Fruit fly (Drosophila melanogaster) whole organism, embryonic: Measurements from ENCODE around the gene CG32454.

Source experiments
- Abd-B ChIP-seq: fragments of 200-800 bp; sonication (Bioruptor generic); optimal IDR thresholded peaks from 2 replicates; lab custom pipeline; 2018; ENCODE audit warnings: missing biosample characterization, mild to moderate bottlenecking, missing genetic modification characterization, moderate library complexity
- Asciz ChIP-seq: fragments of 200-800 bp; sonication (Bioruptor generic); optimal IDR thresholded peaks from 2 replicates; lab custom pipeline; 2017; ENCODE audit warnings: missing biosample characterization, mild to moderate bottlenecking, missing genetic modification characterization, missing genetic modification reagents
- CG10209 ChIP-seq: fragments of 200-800 bp; sonication (Bioruptor generic); optimal IDR thresholded peaks from 3 replicates; lab custom pipeline; 2017; ENCODE audit warnings: missing biosample characterization, mild to moderate bottlenecking, missing genetic modification characterization, missing genetic modification reagents
- CG10565 ChIP-seq: fragments of 200-800 bp; sonication (Bioruptor generic); optimal IDR thresholded peaks from 3 replicates; lab custom pipeline; 2016; ENCODE audit warnings: missing biosample characterization, mild to moderate bottlenecking, missing genetic modification characterization
- CG12104 ChIP-seq: fragments of 200-800 bp; sonication (Bioruptor generic); optimal IDR thresholded peaks from 3 replicates; lab custom pipeline; 2016; ENCODE audit warnings: missing biosample characterization, missing genetic modification characterization
- CG12219 ChIP-seq: fragments of 200-800 bp; sonication (Bioruptor generic); optimal IDR thresholded peaks from 3 replicates; lab custom pipeline; 2018; ENCODE audit warnings: missing biosample characterization, mild to moderate bottlenecking, missing genetic modification characterization
- CG13287 ChIP-seq: fragments of 200-800 bp; sonication (Bioruptor generic); IDR thresholded peaks from 2 replicates; pipeline ENCODE4 v1.3.6; 2022; ENCODE audit warnings: missing biosample characterization, missing genetic modification characterization; ENCODE audit not compliant: partially characterized antibody
- CG13775 ChIP-seq: fragments of 200-800 bp; sonication (Bioruptor generic); optimal IDR thresholded peaks from 3 replicates; lab custom pipeline; 2017; ENCODE audit warnings: missing biosample characterization, mild to moderate bottlenecking, missing genetic modification characterization
- CG13894 ChIP-seq: fragments of 200-800 bp; sonication (Bioruptor generic); optimal IDR thresholded peaks from 3 replicates; lab custom pipeline; 2018; ENCODE audit warnings: missing biosample characterization, mild to moderate bottlenecking, missing genetic modification characterization, moderate library complexity
- CG1603 ChIP-seq: fragments of 200-800 bp; sonication (Bioruptor generic); optimal IDR thresholded peaks from 2 replicates; lab custom pipeline; 2019; ENCODE audit warnings: missing biosample characterization, mild to moderate bottlenecking, missing genetic modification characterization, moderate library complexity
- CG17359 ChIP-seq: fragments of 200-800 bp; sonication (Bioruptor generic); optimal IDR thresholded peaks from 3 replicates; lab custom pipeline; 2018; ENCODE audit warnings: missing biosample characterization, mild to moderate bottlenecking, missing genetic modification characterization, moderate library complexity
- CG1792 ChIP-seq: fragments of 200-800 bp; sonication (Bioruptor generic); optimal IDR thresholded peaks from 2 replicates; lab custom pipeline; 2016; ENCODE audit warnings: missing biosample characterization, missing genetic modification characterization
- CG2678 ChIP-seq: fragments of 200-800 bp; sonication (Bioruptor generic); optimal IDR thresholded peaks from 3 replicates; lab custom pipeline; 2019; ENCODE audit warnings: missing biosample characterization, mild to moderate bottlenecking, missing genetic modification characterization, moderate library complexity
- CG30020 ChIP-seq: fragments of 200-800 bp; optimal IDR thresholded peaks from 2 replicates; lab custom pipeline; 2019; ENCODE audit warnings: missing biosample characterization, mild to moderate bottlenecking, missing genetic modification characterization, moderate library complexity
- CG33213 ChIP-seq: fragments of 200-800 bp; sonication (Bioruptor generic); optimal IDR thresholded peaks from 3 replicates; lab custom pipeline; 2016; ENCODE audit warnings: missing biosample characterization, missing genetic modification characterization
- CG3847 ChIP-seq: fragments of 200-800 bp; sonication (Bioruptor generic); IDR thresholded peaks from 2 replicates; pipeline ENCODE4 v1.3.6; 2022; ENCODE audit warnings: missing biosample characterization, missing genetic modification characterization
- CG3995 ChIP-seq: fragments of 200-800 bp; sonication (Bioruptor generic); optimal IDR thresholded peaks from 3 replicates; lab custom pipeline; 2016; ENCODE audit warnings: missing biosample characterization, missing genetic modification characterization
- CG42726 ChIP-seq: fragments of 200-800 bp; sonication (Bioruptor generic); IDR thresholded peaks from 2 replicates; pipeline ENCODE4 v1.3.6; 2022; ENCODE audit warnings: missing biosample characterization, missing genetic modification characterization; ENCODE audit not compliant: partially characterized antibody
- CG4617 ChIP-seq: fragments of 200-800 bp; sonication (Bioruptor generic); optimal IDR thresholded peaks from 3 replicates; lab custom pipeline; 2016; ENCODE audit warnings: missing biosample characterization, missing genetic modification characterization, borderline replicate concordance
- CG6689 ChIP-seq: fragments of 200-800 bp; sonication (Bioruptor generic); IDR thresholded peaks from 2 replicates; pipeline ENCODE4 v1.3.6; 2022; ENCODE audit warnings: missing biosample characterization, missing genetic modification characterization
- CG6813 ChIP-seq: fragments of 200-800 bp; sonication (Bioruptor generic); optimal IDR thresholded peaks from 2 replicates; lab custom pipeline; 2017; ENCODE audit warnings: missing biosample characterization, missing genetic modification characterization, mild to moderate bottlenecking, moderate library complexity, missing genetic modification reagents
- CG9797 ChIP-seq: fragments of 200-800 bp; sonication (Bioruptor generic); optimal IDR thresholded peaks from 3 replicates; lab custom pipeline; 2018; ENCODE audit warnings: missing biosample characterization, mild to moderate bottlenecking, missing genetic modification characterization
- CTCF ChIP-seq: fragments of 200-800 bp; sonication (Bioruptor generic); optimal IDR thresholded peaks from 2 replicates; lab custom pipeline; 2017; ENCODE audit warnings: missing biosample characterization, mild to moderate bottlenecking, missing genetic modification characterization, moderate library complexity
- D ChIP-seq, 2 experiments: fragments of 200-800 bp in 1 of 2; fragments of >200 bp in 1 of 2; sonication (Bioruptor generic) in 1 of 2; optimal IDR thresholded peaks; 2 replicates in 1 of 2; 3 replicates in 1 of 2; lab custom pipeline; 2017; ENCODE audit warnings: mild to moderate bottlenecking in 1 of 2, missing biosample characterization in 1 of 2, missing genetic modification characterization in 1 of 2, missing genetic modification reagents in 1 of 2
- Dip2 ChIP-seq: fragments of 200-800 bp; sonication (Bioruptor generic); IDR thresholded peaks from 2 replicates; pipeline ENCODE4 v1.3.6; 2022; ENCODE audit warnings: missing biosample characterization, missing genetic modification characterization
- Dip3 ChIP-seq: fragments of 200-800 bp; sonication (Bioruptor generic); optimal IDR thresholded peaks from 3 replicates; lab custom pipeline; 2016; ENCODE audit warnings: missing biosample characterization, missing genetic modification characterization
- Hmx ChIP-seq: fragments of 200-800 bp; sonication (Bioruptor generic); optimal IDR thresholded peaks from 2 replicates; lab custom pipeline; 2016; ENCODE audit warnings: missing biosample characterization, missing genetic modification characterization
- Jarid2 ChIP-seq: fragments of 200-800 bp; sonication (Bioruptor generic); optimal IDR thresholded peaks from 3 replicates; lab custom pipeline; 2017; ENCODE audit warnings: mild to moderate bottlenecking, missing biosample characterization, missing genetic modification reagents, missing genetic modification characterization
- Lim3 ChIP-seq: fragments of 200-800 bp; sonication (Bioruptor generic); IDR thresholded peaks from 2 replicates; pipeline ENCODE4 v1.3.6; 2022; ENCODE audit warnings: missing biosample characterization, missing genetic modification characterization
- Med ChIP-seq: fragments of 200-800 bp; sonication (Bioruptor generic); peaks from one replicate; lab custom pipeline; 2016; ENCODE audit warnings: missing biosample characterization, missing genetic modification characterization, mild to moderate bottlenecking, inconsistent platforms, moderate library complexity
- corto ChIP-seq: fragments of 200-800 bp; sonication (Bioruptor generic); optimal IDR thresholded peaks from 2 replicates; lab custom pipeline; 2016; ENCODE audit warnings: missing biosample characterization, mild to moderate bottlenecking, missing genetic modification characterization, moderate library complexity
- dan ChIP-seq: fragments of 200-800 bp; sonication (Bioruptor generic); IDR thresholded peaks from 2 replicates; pipeline ENCODE4 v1.3.6; 2022; ENCODE audit warnings: missing biosample characterization, missing genetic modification characterization
- eve ChIP-seq, 2 experiments: fragments of >200 bp; optimal IDR thresholded peaks; 2 replicates each; lab custom pipeline; 2017; ENCODE audit warnings: missing biosample characterization in 2 of 2, missing genetic modification characterization in 2 of 2
- hbn ChIP-seq: fragments of 200-800 bp; sonication (Bioruptor generic); IDR thresholded peaks from 2 replicates; pipeline ENCODE4 v1.3.6; 2022; ENCODE audit warnings: missing biosample characterization, missing genetic modification characterization; ENCODE audit not compliant: partially characterized antibody
- lab ChIP-seq: fragments of 200-800 bp; sonication (Bioruptor generic); optimal IDR thresholded peaks from 3 replicates; lab custom pipeline; 2017; ENCODE audit warnings: missing biosample characterization, missing genetic modification characterization, mild to moderate bottlenecking, moderate library complexity, missing genetic modification reagents
- lilli ChIP-seq: fragments of 200-800 bp; sonication (Bioruptor generic); optimal IDR thresholded peaks from 3 replicates; lab custom pipeline; 2016; ENCODE audit warnings: missing biosample characterization, missing genetic modification characterization
- nerfin-1 ChIP-seq: fragments of 200-800 bp; sonication (Bioruptor generic); optimal IDR thresholded peaks from 3 replicates; lab custom pipeline; 2019; ENCODE audit warnings: missing biosample characterization, mild to moderate bottlenecking, missing genetic modification characterization, moderate library complexity
- org-1 ChIP-seq: fragments of 200-800 bp; sonication (Bioruptor generic); optimal IDR thresholded peaks from 2 replicates; lab custom pipeline; 2017; ENCODE audit warnings: missing biosample characterization, missing genetic modification characterization
- prd ChIP-seq, 3 experiments: fragments of >200 bp in 2 of 3; fragments of 200-800 bp in 1 of 3; sonication (Bioruptor generic) in 1 of 3; optimal IDR thresholded peaks in 2 of 3; IDR thresholded peaks in 1 of 3; 2 replicates in 2 of 3; 3 replicates in 1 of 3; pipeline versions ENCODE4 v1.3.6 to Lab custom; 2017 to 2022; ENCODE audit warnings: missing biosample characterization in 1 of 3, missing genetic modification characterization in 1 of 3
- pzg ChIP-seq: fragments of 200-800 bp; sonication (Bioruptor generic); optimal IDR thresholded peaks from 3 replicates; lab custom pipeline; 2018; ENCODE audit warnings: missing biosample characterization, mild to moderate bottlenecking, missing genetic modification characterization, moderate library complexity
- run ChIP-seq: fragments of 200-800 bp; sonication (Bioruptor generic); optimal IDR thresholded peaks from 3 replicates; lab custom pipeline; 2018; ENCODE audit warnings: missing biosample characterization, mild to moderate bottlenecking, missing genetic modification characterization
- sd ChIP-seq: fragments of 200-800 bp; sonication (Bioruptor generic); optimal IDR thresholded peaks from 3 replicates; lab custom pipeline; 2018; ENCODE audit warnings: missing biosample characterization, mild to moderate bottlenecking, missing genetic modification characterization, moderate library complexity
- sisA ChIP-seq: fragments of 200-800 bp; sonication (Bioruptor generic); IDR thresholded peaks from 2 replicates; pipeline ENCODE4 v1.3.6; 2022; ENCODE audit warnings: missing biosample characterization, missing genetic modification characterization
- stc ChIP-seq: fragments of 200-800 bp; sonication (Bioruptor generic); IDR thresholded peaks from 2 replicates; pipeline ENCODE4 v1.3.6; 2022; ENCODE audit warnings: missing biosample characterization, missing genetic modification characterization
- tap ChIP-seq: fragments of 200-800 bp; optimal IDR thresholded peaks from 3 replicates; lab custom pipeline; 2019; ENCODE audit warnings: missing biosample characterization, mild to moderate bottlenecking, missing genetic modification characterization, moderate library complexity
- tll ChIP-seq, 2 experiments: fragments of 200-800 bp in 1 of 2; fragments of >200 bp in 1 of 2; sonication (Bioruptor generic) in 1 of 2; optimal IDR thresholded peaks; 2 replicates each; lab custom pipeline; 2017 to 2019; ENCODE audit warnings: missing biosample characterization in 2 of 2, missing genetic modification characterization in 2 of 2, mild to moderate bottlenecking in 1 of 2, moderate library complexity in 1 of 2
- trem ChIP-seq: fragments of 200-800 bp; optimal IDR thresholded peaks from 3 replicates; lab custom pipeline; 2019; ENCODE audit warnings: missing biosample characterization, mild to moderate bottlenecking, missing genetic modification characterization, moderate library complexity
- yki ChIP-seq: fragments of >200 bp; optimal IDR thresholded peaks from 3 replicates; lab custom pipeline; 2018

Gene CG32454

dm6 chr3L:22727739-22728335 is 1.7 kb upstream of the CG32454 start, which contains the start of the genes CG14450 and CG11367 (continued):
- TF ChIP-seq CG6689 (GFP tag; lab: Robert Waterston, UW) (no peak; the same call in 1 of the 2 replicates), CG42726 (GFP tag; lab: Robert Waterston, UW) (no peak), Lim3 (GFP tag; lab: Robert Waterston, UW) (no peak), Jarid2 (peak; percentile 91), yki (lab: Kevin White, UChicago) (peak; percentile 7), Asciz (GFP tag; lab: Kevin White, UChicago) (peak; percentile 34), Med (GFP tag; lab: Kevin White, UChicago) (peak; percentile 81), Hmx (GFP tag; lab: Kevin White, UChicago) (no peak), sd (tag; lab: Kevin White, UChicago) (peak; percentile 30), CG13894 (tag; lab: Kevin White, UChicago) (peak; percentile 47), CG2678 (peak; percentile 6), CG3847 (0 out of 2 replicates have a peak, but pooled peaks have one; percentile 21), CTCF (GFP tag; lab: Kevin White, UChicago) (peak; percentile 11), lilli (GFP tag; lab: Kevin White, UChicago) (no peak), CG4617 (GFP tag; lab: Kevin White, UChicago) (no peak), dan (GFP tag; lab: Robert Waterston, UW) (no peak), CG10565 (GFP tag; lab: Kevin White, UChicago) (no peak), org-1 (GFP tag; lab: Kevin White, UChicago) (no peak), CG17359 (peak; percentile 18), CG1603 (tag; lab: Kevin White, UChicago) (no peak), Dip2 (GFP tag; lab: Robert Waterston, UW) (no peak), CG12219 (GFP tag; lab: Kevin White, UChicago) (no peak), CG12104 (GFP tag; lab: Kevin White, UChicago) (peak; percentile 7), tap (tag; lab: Kevin White, UChicago) (peak; percentile 19), eve (GFP tag; optimal IDR thresholded peaks at IDR 0.05; lab: Kevin White, UChicago) (no peak), trem (tag; lab: Kevin White, UChicago) (peak; percentile 81), CG13287 (GFP tag; lab: Robert Waterston, UW) (peak; percentile 79), CG30020 (tag; lab: Kevin White, UChicago) (peak; percentile 78), run (tag; lab: Kevin White, UChicago) (no peak), D (optimal IDR thresholded peaks at IDR 0.05; lab: Kevin White, UChicago) (no peak), D (GFP tag; optimal IDR thresholded peaks at IDR 0.05; lab: Kevin White, UChicago) (peak; percentile 21), prd (optimal IDR thresholded peaks at IDR 0.05; lab: Kevin White, UChicago) (no peak), prd (GFP tag; IDR thresholded peaks at IDR 0.05; lab: Robert Waterston, UW) (0 out of 3 replicates have a peak, but pooled peaks have one; percentile 10), CG6813 (GFP tag; lab: Kevin White, UChicago) (no peak), CG13775 (GFP tag; lab: Kevin White, UChicago) (peak; percentile 11), Abd-B (GFP tag; lab: Kevin White, UChicago) (no peak), lab (GFP tag; lab: Kevin White, UChicago) (peak; percentile 53), corto (GFP tag; lab: Kevin White, UChicago) (no peak), CG10209 (peak; percentile 8), sisA (GFP tag; lab: Robert Waterston, UW) (no peak), Dip3 (GFP tag; lab: Kevin White, UChicago) (no peak), CG33213 (GFP tag; lab: Kevin White, UChicago) (no peak), hbn (GFP tag; lab: Robert Waterston, UW) (peak; percentile 55; the same call in 1 of the 2 replicates), tll (GFP tag; optimal IDR thresholded peaks at IDR 0.05; lab: Kevin White, UChicago) (peak in 1 of 2 experiments; percentile 21), pzg (peak; percentile 56), stc (GFP tag; lab: Robert Waterston, UW) (peak; percentile 30; the same call in 1 of the 2 replicates), CG9797 (peak; percentile 66), CG3995 (GFP tag; lab: Kevin White, UChicago) (peak; percentile 86), CG1792 (GFP tag; lab: Kevin White, UChicago) (no peak), nerfin-1 (tag; lab: Kevin White, UChicago) (peak; percentile 35)
